Worm (Caenorhabditis elegans): ENCODE results near the gene F57G4.1.

F57G4.1 gene

ce11 chrV:17659228-17659627 is 35.9 kb downstream of the F57G4.1 start, which contains the start of gene fbxa-108 (continued):
- TF ChIP-seq ztf-4 (tag; optimal IDR thresholded peaks at IDR 0.05) (no peak), lsy-2 (tag; optimal IDR thresholded peaks at IDR 0.05) (no peak), mdl-1 (tag; optimal IDR thresholded peaks at IDR 0.05) (peak in 1 of 2 experiments; percentile 52), lir-3 (tag; optimal IDR thresholded peaks at IDR 0.05; ENCODE audit: poor library complexity) (no peak), hpl-2 (GFP tag; optimal IDR thresholded peaks at IDR 0.05) (peak; percentile 28), zip-4 (GFP tag; optimal IDR thresholded peaks at IDR 0.05) (peak; percentile 20), unc-98 (GFP tag; IDR thresholded peaks at IDR 0.05) (no peak), tbx-2 (tag; optimal IDR thresholded peaks at IDR 0.05) (no peak)

DNA sequence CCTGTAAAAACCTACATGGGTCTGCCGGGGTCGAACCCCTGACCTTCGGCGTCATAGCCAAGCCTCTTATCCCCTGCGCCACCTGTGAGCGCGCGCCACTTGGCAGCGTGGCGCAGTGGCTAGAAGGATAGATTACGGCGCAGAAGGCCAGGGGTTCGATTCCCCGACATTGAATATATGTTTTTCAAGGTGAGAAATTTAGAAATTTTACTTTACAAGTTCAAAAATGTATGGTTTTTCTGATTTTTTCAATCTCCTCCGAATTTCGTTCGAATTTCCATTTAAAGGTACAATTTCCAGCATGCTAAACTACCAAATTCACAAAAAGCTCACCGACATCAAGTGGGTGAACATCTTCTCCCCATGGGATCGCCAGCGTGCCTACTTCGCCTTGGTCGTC is 36.7 kb downstream of the F57G4.1 start, which contains the start of gene dgat-2:
Gene dgat-2, plus strand, starts transcription at position 301 of the 400 bp plus-strand sequence.
- TF ChIP-seq hlh-4 (tag; optimal IDR thresholded peaks at IDR 0.05) (no peak), mab-9 (GFP tag; IDR thresholded peaks at IDR 0.05) (no peak), lin-13 (GFP tag; optimal IDR thresholded peaks at IDR 0.05) (no peak), hpl-2 (GFP tag; optimal IDR thresholded peaks at IDR 0.05) (no peak), nhr-84 (tag; optimal IDR thresholded peaks at IDR 0.05) (no peak), mdl-1 (tag; optimal IDR thresholded peaks at IDR 0.05) (no peak), unc-86 (tag; optimal IDR thresholded peaks at IDR 0.05) (no peak), lir-3 (tag; optimal IDR thresholded peaks at IDR 0.05; ENCODE audit: poor library complexity) (no peak), nhr-19 (GFP tag; conservative IDR thresholded peaks at IDR 0.05) (no peak), sup-37 (GFP tag; optimal IDR thresholded peaks at IDR 0.05) (no peak), pag-3 (tag; optimal IDR thresholded peaks at IDR 0.05; ENCODE audit: borderline replicate concordance, insufficient read depth) (no peak), lin-35 (GFP tag; optimal IDR thresholded peaks at IDR 0.05) (no peak), zag-1 (tag; optimal IDR thresholded peaks at IDR 0.05) (no peak), zip-4 (GFP tag; optimal IDR thresholded peaks at IDR 0.05) (no peak), alr-1 (tag; optimal IDR thresholded peaks at IDR 0.05; ENCODE audit: borderline replicate concordance) (no peak), lsy-2 (tag; optimal IDR thresholded peaks at IDR 0.05) (no peak), hlh-17 (GFP tag; optimal IDR thresholded peaks at IDR 0.05; ENCODE audit: borderline replicate concordance) (no peak), C16A3.4 (tag; optimal IDR thresholded peaks at IDR 0.05) (no peak), fos-1 (tag; optimal IDR thresholded peaks at IDR 0.05) (no peak), F16B12.6 (tag; optimal IDR thresholded peaks at IDR 0.05) (no peak)

- TF ChIP-seq ces-1 (GFP tag; optimal IDR thresholded peaks at IDR 0.05) = no peak
- TF ChIP-seq egl-13 (tag; optimal IDR thresholded peaks at IDR 0.05) = no peak
- TF ChIP-seq swsn-7 (tag; optimal IDR thresholded peaks at IDR 0.05) = no peak
- peak; percentile 44 for TF ChIP-seq nhr-20 (tag; optimal IDR thresholded peaks at IDR 0.05)
- peak; percentile 69 for TF ChIP-seq pqm-1 (tag; optimal IDR thresholded peaks at IDR 0.05)
- peak in 1 of 2 experiments; percentile 4 for TF ChIP-seq lin-35 (GFP tag; optimal IDR thresholded peaks at IDR 0.05)
- TF ChIP-seq irx-1 (tag; optimal IDR thresholded peaks at IDR 0.05) = no peak
- no peak for TF ChIP-seq hlh-4 (tag; optimal IDR thresholded peaks at IDR 0.05)
- no peak for TF ChIP-seq ets-5 (GFP tag; IDR thresholded peaks at IDR 0.05)
- TF ChIP-seq ceh-8 (GFP tag; optimal IDR thresholded peaks at IDR 0.05) = no peak
- no peak for TF ChIP-seq lsy-2 (tag; optimal IDR thresholded peaks at IDR 0.05)
- TF ChIP-seq elt-2 (tag; optimal IDR thresholded peaks at IDR 0.05) = peak; percentile 93
- no peak for TF ChIP-seq elt-3 (tag; optimal IDR thresholded peaks at IDR 0.05)
- no peak for TF ChIP-seq zag-1 (tag; optimal IDR thresholded peaks at IDR 0.05)
- TF ChIP-seq unc-98 (GFP tag; IDR thresholded peaks at IDR 0.05) = no peak
Observed at ce11 chrV:17662260-17662659, 38.9 kb downstream of the F57G4.1 start.

ce11 chrV:17664367-17664766 is 41.0 kb downstream of the F57G4.1 start:
- TF ChIP-seq zip-4 (GFP tag; optimal IDR thresholded peaks at IDR 0.05) (no peak), hlh-4 (tag; optimal IDR thresholded peaks at IDR 0.05) (no peak), nhr-28 (tag; optimal IDR thresholded peaks at IDR 0.05) (no peak), fos-1 (tag; optimal IDR thresholded peaks at IDR 0.05) (no peak), nhr-71 (tag; optimal IDR thresholded peaks at IDR 0.05) (no peak), nhr-12 (tag; optimal IDR thresholded peaks at IDR 0.05) (no peak), lin-39 (tag; optimal IDR thresholded peaks at IDR 0.05) (no peak), tlp-1 (tag; optimal IDR thresholded peaks at IDR 0.05) (no peak), pag-3 (tag; optimal IDR thresholded peaks at IDR 0.05; ENCODE audit: borderline replicate concordance, insufficient read depth) (no peak)

All from whole organism, L1 larva.